Worm (Caenorhabditis elegans): ENCODE data around the gene vhl-1.

- TF ChIP-seq lin-13 (GFP tag; optimal IDR thresholded peaks at IDR 0.05) (no peak), ama-1 (optimal IDR thresholded peaks at IDR 0.05) (no peak)
Observed at ce11 chrX:11289925-11290324, 17.2 kb upstream of the vhl-1 start.
